Fruit fly (Drosophila melanogaster) whole organism, prepupa: ENCODE results near the gene CG10874.
A peak's percentile ranks its signal among the peaks of the same experiment; 100 is the strongest.

Source experiments
- Blimp-1 ChIP-seq: fragments of 200-800 bp; sonication (Bioruptor generic); optimal IDR thresholded peaks from 3 replicates; lab custom pipeline; 2017; ENCODE audit warnings: missing biosample characterization, missing genetic modification characterization, mild to moderate bottlenecking, moderate library complexity, missing genetic modification reagents
- Met ChIP-seq: fragments of 200-800 bp; sonication (Bioruptor generic); optimal IDR thresholded peaks from 3 replicates; lab custom pipeline; 2016; ENCODE audit warnings: missing biosample characterization, missing genetic modification characterization
- Smox ChIP-seq: fragments of 200-800 bp; sonication (Bioruptor generic); optimal IDR thresholded peaks from 3 replicates; lab custom pipeline; 2016; ENCODE audit warnings: missing biosample characterization, missing genetic modification characterization
- salr ChIP-seq, 2 experiments: fragments of 200-800 bp; sonication (Bioruptor generic); optimal IDR thresholded peaks; 3 replicates each; lab custom pipeline; 2016 to 2018; ENCODE audit warnings: missing biosample characterization in 2 of 2, missing genetic modification characterization in 2 of 2, mild to moderate bottlenecking in 1 of 2

DNA sequence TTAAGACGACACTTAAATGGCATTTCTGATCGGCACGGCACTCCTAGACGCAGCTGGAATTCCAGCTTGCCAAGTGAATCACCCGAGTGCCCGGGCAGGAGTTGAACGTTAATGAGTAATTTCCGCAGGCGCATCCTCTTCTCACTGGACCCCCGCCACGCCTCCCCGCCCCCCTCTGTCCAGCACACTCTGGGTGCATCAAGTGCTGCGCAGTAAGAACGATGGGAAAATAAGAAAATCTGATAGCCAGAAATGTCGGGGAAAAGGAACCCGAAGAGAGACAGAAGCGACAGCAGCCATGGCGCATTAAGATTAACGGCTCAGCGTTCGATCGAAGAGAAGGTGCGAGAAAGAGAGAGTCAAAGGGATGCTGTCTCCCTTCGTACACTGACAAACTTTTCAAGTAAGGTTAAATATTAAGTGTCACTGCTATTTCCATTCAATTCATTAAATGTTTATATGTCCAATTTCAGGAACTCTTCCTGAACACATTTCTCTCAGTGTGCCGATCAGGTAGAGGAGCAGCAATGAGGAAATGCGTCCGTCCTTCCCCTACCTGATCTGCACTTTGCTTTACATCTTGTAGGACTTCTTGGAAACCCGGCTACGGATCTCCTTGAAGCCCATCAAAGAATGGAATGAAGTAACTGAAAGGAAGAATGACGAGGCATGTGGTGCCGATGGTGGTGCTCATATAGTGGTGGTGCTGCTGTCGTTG lies 27.5 kb downstream of the CG10874 start:
- TF ChIP-seq Met (GFP tag; lab: Kevin White, UChicago): peak; percentile 93
- peak; percentile 95 for TF ChIP-seq Smox (GFP tag; lab: Kevin White, UChicago)
- TF ChIP-seq Blimp-1 (GFP tag; lab: Kevin White, UChicago): peak; percentile 86
- peak; percentile 61 to 91 for TF ChIP-seq salr (GFP tag; optimal IDR thresholded peaks at IDR 0.05; lab: Kevin White, UChicago)
